Fruit fly (Drosophila melanogaster): ENCODE results near the gene CG4884.
A peak's percentile ranks its signal among the peaks of the same experiment; 100 is the strongest.

Gene CG4884

dm6 chr3R:27922673-27923175, 36.3 kb downstream of the CG4884 start, which contains the start of gene RpL4 (continued):
- TF ChIP-seq CG10321 (GFP tag; IDR thresholded peaks at IDR 0.05) (peak; percentile 51; the same call in 1 of the 2 replicates), CG11456 (GFP tag; IDR thresholded peaks at IDR 0.05) (peak; percentile 90), Oaz (GFP tag; IDR thresholded peaks at IDR 0.05) (peak; percentile 69), CG15514 (GFP tag; optimal IDR thresholded peaks at IDR 0.05) (peak; percentile 83), trem (tag; optimal IDR thresholded peaks at IDR 0.05) (peak; percentile 12), CG16815 (GFP tag; optimal IDR thresholded peaks at IDR 0.05) (peak; percentile 58), CG1529 (GFP tag; optimal IDR thresholded peaks at IDR 0.05) (peak; percentile 78), ab (GFP tag; optimal IDR thresholded peaks at IDR 0.05) (peak; percentile 2), corto (GFP tag; optimal IDR thresholded peaks at IDR 0.05) (no peak), Doc2 (GFP tag; IDR thresholded peaks at IDR 0.05) (no peak), CG30020 (tag; optimal IDR thresholded peaks at IDR 0.05) (peak; percentile 38), NC2β (GFP tag; optimal IDR thresholded peaks at IDR 0.05) (peak; percentile 96), CG13775 (GFP tag; optimal IDR thresholded peaks at IDR 0.05) (peak; percentile 95), wdn (GFP tag; IDR thresholded peaks at IDR 0.05) (peak; percentile 41; the same call in 1 of the 2 replicates), CG2116 (GFP tag; optimal IDR thresholded peaks at IDR 0.05) (peak; percentile 99), CG9932 (GFP tag; IDR thresholded peaks at IDR 0.05) (peak; percentile 65), CG11085 (GFP tag; IDR thresholded peaks at IDR 0.05) (peak; percentile 68; the same call in 1 of the 2 replicates), CG17186 (GFP tag; optimal IDR thresholded peaks at IDR 0.05) (peak; percentile 56), CG8281 (tag; optimal IDR thresholded peaks at IDR 0.05) (peak; percentile 62)

dm6 chr3R:27921982-27922672, 36.9 kb downstream of the CG4884 start, which contains the start of gene BCAS2:
Gene BCAS2 (minus strand): TSS chr3R:27922356.
- TF ChIP-seq unc-4 (GFP tag; IDR thresholded peaks at IDR 0.05; ENCODE audit: partially characterized antibody) (no peak), CG17385 (GFP tag; optimal IDR thresholded peaks at IDR 0.05) (peak; percentile 68), Fer2 (tag; optimal IDR thresholded peaks at IDR 0.05) (no peak), Sry-β (GFP tag; optimal IDR thresholded peaks at IDR 0.05) (peak; percentile 89), her (GFP tag; optimal IDR thresholded peaks at IDR 0.05) (no peak), CG17361 (GFP tag; IDR thresholded peaks at IDR 0.05) (no peak), CG1233 (GFP tag; optimal IDR thresholded peaks at IDR 0.05) (no peak), sens-2 (GFP tag; IDR thresholded peaks at IDR 0.05) (no peak), PHDP (tag; optimal IDR thresholded peaks at IDR 0.05) (no peak), CG34422 (GFP tag; IDR thresholded peaks at IDR 0.05) (0 out of 3 replicates have a peak, but pooled peaks have one; percentile 26), Xbp1 (GFP tag; optimal IDR thresholded peaks at IDR 0.05) (no peak), HLHmδ (GFP tag; optimal IDR thresholded peaks at IDR 0.05) (no peak), CG4424 (GFP tag; optimal IDR thresholded peaks at IDR 0.05) (no peak), en (GFP tag; optimal IDR thresholded peaks at IDR 0.05) (no peak), CG14441 (GFP tag; IDR thresholded peaks at IDR 0.05) (no peak), CG12769 (tag; optimal IDR thresholded peaks at IDR 0.05) (no peak), CG17186 (GFP tag; optimal IDR thresholded peaks at IDR 0.05) (no peak), CG11398 (GFP tag; optimal IDR thresholded peaks at IDR 0.05) (no peak), Doc3 (GFP tag; IDR thresholded peaks at IDR 0.05; ENCODE audit: partially characterized antibody) (no peak), eve (GFP tag; optimal IDR thresholded peaks at IDR 0.05) (no peak), pum (GFP tag; optimal IDR thresholded peaks at IDR 0.05) (no peak), CG1602 (GFP tag; optimal IDR thresholded peaks at IDR 0.05) (no peak), ssp (GFP tag; IDR thresholded peaks at IDR 0.05) (no peak), unpg (GFP tag; optimal IDR thresholded peaks at IDR 0.05) (no peak), bcd (GFP tag; optimal IDR thresholded peaks at IDR 0.05) (no peak), Gug (GFP tag; IDR thresholded peaks at IDR 0.05) (no peak), crol (GFP tag; IDR thresholded peaks at IDR 0.05) (no peak), ranshi (GFP tag; IDR thresholded peaks at IDR 0.05) (no peak), MESR4 (GFP tag; optimal IDR thresholded peaks at IDR 0.05) (peak; percentile 55), MBD-R2 (GFP tag; IDR thresholded peaks at IDR 0.05) (peak; percentile 64), dpn (GFP tag; optimal IDR thresholded peaks at IDR 0.05) (no peak), CG15601 (tag; optimal IDR thresholded peaks at IDR 0.05) (no peak)
